Fruit fly (Drosophila melanogaster) whole organism, embryonic: Measurements from ENCODE around the gene CG13699.

Source experiments
- Asciz ChIP-seq: fragments of 200-800 bp; sonication (Bioruptor generic); optimal IDR thresholded peaks from 2 replicates; lab custom pipeline; 2017; ENCODE audit warnings: missing biosample characterization, mild to moderate bottlenecking, missing genetic modification characterization, missing genetic modification reagents
- Awh ChIP-seq: fragments of 200-800 bp; sonication (Bioruptor generic); IDR thresholded peaks from 2 replicates; pipeline ENCODE4, ENCODE4 v1.3.6; 2022; ENCODE audit warnings: missing biosample characterization, missing genetic modification characterization
- CG10267 ChIP-seq: fragments of 200-800 bp; sonication (Bioruptor generic); optimal IDR thresholded peaks from 2 replicates; lab custom pipeline; 2018; ENCODE audit warnings: missing biosample characterization, mild to moderate bottlenecking, missing genetic modification characterization, moderate library complexity
- CG10543 ChIP-seq: fragments of 200-800 bp; sonication (Bioruptor generic); optimal IDR thresholded peaks from 3 replicates; lab custom pipeline; 2017; ENCODE audit warnings: missing biosample characterization, mild to moderate bottlenecking, missing genetic modification characterization, moderate library complexity
- CG10565 ChIP-seq: fragments of 200-800 bp; sonication (Bioruptor generic); optimal IDR thresholded peaks from 3 replicates; lab custom pipeline; 2016; ENCODE audit warnings: missing biosample characterization, mild to moderate bottlenecking, missing genetic modification characterization
- CG11560 ChIP-seq: fragments of 200-800 bp; sonication (Bioruptor generic); IDR thresholded peaks from 3 replicates; pipeline ENCODE4 v1.3.6; 2022; ENCODE audit warnings: missing biosample characterization, missing genetic modification characterization
- CG12155 ChIP-seq: fragments of 200-800 bp; sonication (Bioruptor generic); optimal IDR thresholded peaks from 3 replicates; lab custom pipeline; 2016; ENCODE audit warnings: missing biosample characterization, missing genetic modification characterization
- CG12659 ChIP-seq: fragments of 200-800 bp; sonication (Bioruptor generic); optimal IDR thresholded peaks from 3 replicates; lab custom pipeline; 2017; ENCODE audit warnings: mild to moderate bottlenecking, missing biosample characterization, missing genetic modification reagents, missing genetic modification characterization
- CG13123 ChIP-seq: fragments of 200-800 bp; sonication (Bioruptor generic); optimal IDR thresholded peaks from 2 replicates; lab custom pipeline; 2016; ENCODE audit warnings: missing biosample characterization, missing genetic modification characterization
- CG16863 ChIP-seq: fragments of 200-800 bp; sonication (Bioruptor generic); optimal IDR thresholded peaks from 3 replicates; lab custom pipeline; 2016; ENCODE audit warnings: missing biosample characterization, missing genetic modification characterization
- CG1792 ChIP-seq: fragments of 200-800 bp; sonication (Bioruptor generic); optimal IDR thresholded peaks from 2 replicates; lab custom pipeline; 2016; ENCODE audit warnings: missing biosample characterization, missing genetic modification characterization
- CG18476 ChIP-seq: fragments of 200-800 bp; sonication (Bioruptor generic); optimal IDR thresholded peaks from 2 replicates; lab custom pipeline; 2016; ENCODE audit warnings: missing biosample characterization, mild to moderate bottlenecking, missing genetic modification characterization
- CG2116 ChIP-seq: fragments of 200-800 bp; sonication (Bioruptor generic); optimal IDR thresholded peaks from 3 replicates; lab custom pipeline; 2018; ENCODE audit warnings: missing biosample characterization, mild to moderate bottlenecking, missing genetic modification characterization
- CG30403 ChIP-seq: fragments of 200-800 bp; sonication (Bioruptor generic); optimal IDR thresholded peaks from 3 replicates; lab custom pipeline; 2016; ENCODE audit warnings: missing biosample characterization, missing genetic modification characterization
- CG33557 ChIP-seq: fragments of 200-800 bp; sonication (Bioruptor generic); optimal IDR thresholded peaks from 2 replicates; lab custom pipeline; 2019; ENCODE audit warnings: missing biosample characterization, mild to moderate bottlenecking, missing genetic modification characterization, moderate library complexity
- CG43689 ChIP-seq: fragments of 200-800 bp; sonication (Bioruptor generic); IDR thresholded peaks from 2 replicates; pipeline ENCODE4 v1.3.6; 2022; ENCODE audit warnings: missing biosample characterization, missing genetic modification characterization
- CG6175 ChIP-seq: fragments of 200-800 bp; sonication (Bioruptor generic); IDR thresholded peaks from 3 replicates; pipeline ENCODE4 v1.3.6; 2022; ENCODE audit warnings: missing biosample characterization, missing genetic modification characterization
- CG6683 ChIP-seq: fragments of 200-800 bp; sonication (Bioruptor generic); optimal IDR thresholded peaks from 2 replicates; lab custom pipeline; 2017; ENCODE audit warnings: missing biosample characterization, mild to moderate bottlenecking, missing genetic modification characterization, missing genetic modification reagents
- CG7745 ChIP-seq: fragments of 200-800 bp; sonication (Bioruptor generic); optimal IDR thresholded peaks from 2 replicates; lab custom pipeline; 2018; ENCODE audit warnings: missing biosample characterization, mild to moderate bottlenecking, missing genetic modification characterization, moderate library complexity
- CG7786 ChIP-seq: fragments of 200-800 bp; sonication (Bioruptor generic); optimal IDR thresholded peaks from 2 replicates; lab custom pipeline; 2016; ENCODE audit warnings: missing biosample characterization, missing genetic modification characterization
- CG8089 ChIP-seq: fragments of 200-800 bp; sonication (Bioruptor generic); optimal IDR thresholded peaks from 3 replicates; lab custom pipeline; 2016; ENCODE audit warnings: missing biosample characterization, missing genetic modification characterization
- CG8281 ChIP-seq: fragments of 200-800 bp; sonication (Bioruptor generic); optimal IDR thresholded peaks from 2 replicates; lab custom pipeline; 2018; ENCODE audit warnings: missing biosample characterization, mild to moderate bottlenecking, missing genetic modification characterization, moderate library complexity
- CG9932 ChIP-seq: fragments of 200-800 bp; sonication (Bioruptor generic); IDR thresholded peaks from 2 replicates; pipeline ENCODE4 v1.3.6; 2022; ENCODE audit warnings: missing biosample characterization, missing genetic modification characterization
- Dip2 ChIP-seq: fragments of 200-800 bp; sonication (Bioruptor generic); IDR thresholded peaks from 2 replicates; pipeline ENCODE4 v1.3.6; 2022; ENCODE audit warnings: missing biosample characterization, missing genetic modification characterization
- Dp ChIP-seq: fragments of 200-800 bp; sonication (Bioruptor generic); optimal IDR thresholded peaks from 2 replicates; lab custom pipeline; 2018; ENCODE audit warnings: missing biosample characterization, mild to moderate bottlenecking, missing genetic modification characterization, moderate library complexity
- E2f1 ChIP-seq: fragments of 200-800 bp; sonication (Bioruptor generic); IDR thresholded peaks from 2 replicates; pipeline ENCODE4 v1.3.6; 2022; ENCODE audit warnings: missing biosample characterization, missing genetic modification characterization
- Hr3 ChIP-seq: fragments of 200-800 bp; sonication (Bioruptor generic); optimal IDR thresholded peaks from 3 replicates; lab custom pipeline; 2016; ENCODE audit warnings: missing biosample characterization, missing genetic modification characterization
- Jarid2 ChIP-seq: fragments of 200-800 bp; sonication (Bioruptor generic); optimal IDR thresholded peaks from 3 replicates; lab custom pipeline; 2017; ENCODE audit warnings: mild to moderate bottlenecking, missing biosample characterization, missing genetic modification reagents, missing genetic modification characterization
- NK7.1 ChIP-seq: fragments of 200-800 bp; sonication (Bioruptor generic); optimal IDR thresholded peaks from 3 replicates; lab custom pipeline; 2016; ENCODE audit warnings: missing biosample characterization, missing genetic modification characterization
- Pdp1 ChIP-seq, 2 experiments: fragments of 200-800 bp; sonication (Bioruptor generic); optimal IDR thresholded peaks; 3 replicates each; lab custom pipeline; 2016; ENCODE audit warnings: missing biosample characterization in 2 of 2, missing genetic modification characterization in 2 of 2, mild to moderate bottlenecking in 1 of 2, moderate library complexity in 1 of 2
- Poxn ChIP-seq: fragments of 200-800 bp; sonication (Bioruptor generic); IDR thresholded peaks from 2 replicates; pipeline ENCODE4 v1.3.6; 2022; ENCODE audit warnings: missing biosample characterization, missing genetic modification characterization
- Spps ChIP-seq: fragments of 200-800 bp; sonication (Bioruptor generic); optimal IDR thresholded peaks from 2 replicates; lab custom pipeline; 2018; ENCODE audit warnings: missing biosample characterization, mild to moderate bottlenecking, missing genetic modification characterization
- ac ChIP-seq: fragments of 200-800 bp; sonication (Bioruptor generic); optimal IDR thresholded peaks from 3 replicates; lab custom pipeline; 2017; ENCODE audit warnings: missing biosample characterization, mild to moderate bottlenecking, missing genetic modification characterization
- crol ChIP-seq: fragments of 200-800 bp; sonication (Bioruptor generic); IDR thresholded peaks from 2 replicates; pipeline ENCODE4 v1.3.6; 2022; ENCODE audit warnings: missing biosample characterization, missing genetic modification characterization
- dan ChIP-seq: fragments of 200-800 bp; sonication (Bioruptor generic); IDR thresholded peaks from 2 replicates; pipeline ENCODE4 v1.3.6; 2022; ENCODE audit warnings: missing biosample characterization, missing genetic modification characterization
- dimm ChIP-seq: fragments of 200-800 bp; sonication (Bioruptor generic); IDR thresholded peaks from 2 replicates; pipeline ENCODE4 v1.3.6; 2022; ENCODE audit warnings: missing biosample characterization, missing genetic modification characterization
- exex ChIP-seq: fragments of 200-800 bp; sonication (Bioruptor generic); optimal IDR thresholded peaks from 4 replicates; lab custom pipeline; 2018; ENCODE audit warnings: missing biosample characterization, mild to moderate bottlenecking, missing genetic modification characterization, moderate library complexity
- gfzf ChIP-seq: fragments of 200-800 bp; sonication (Bioruptor generic); optimal IDR thresholded peaks from 2 replicates; lab custom pipeline; 2016; ENCODE audit warnings: missing biosample characterization, mild to moderate bottlenecking, missing genetic modification characterization, moderate library complexity
- h ChIP-seq: fragments of >200 bp; optimal IDR thresholded peaks from 2 replicates; lab custom pipeline; 2017
- ken ChIP-seq: fragments of 200-800 bp; sonication (Bioruptor generic); IDR thresholded peaks from 3 replicates; pipeline ENCODE4 v1.3.6; 2022; ENCODE audit warnings: missing biosample characterization, missing genetic modification characterization
- klu ChIP-seq: fragments of 200-800 bp; sonication (Bioruptor generic); IDR thresholded peaks from 2 replicates; pipeline ENCODE4 v1.3.6; 2022; ENCODE audit warnings: missing biosample characterization, missing genetic modification characterization
- nau ChIP-seq: fragments of 200-800 bp; sonication (Bioruptor generic); optimal IDR thresholded peaks from 3 replicates; lab custom pipeline; 2017; ENCODE audit warnings: missing biosample characterization, mild to moderate bottlenecking, missing genetic modification characterization, missing genetic modification reagents
- nmo ChIP-seq: fragments of 200-800 bp; sonication (Bioruptor generic); optimal IDR thresholded peaks from 2 replicates; lab custom pipeline; 2018; ENCODE audit warnings: missing biosample characterization, mild to moderate bottlenecking, missing genetic modification characterization, moderate library complexity
- pzg ChIP-seq: fragments of 200-800 bp; sonication (Bioruptor generic); optimal IDR thresholded peaks from 3 replicates; lab custom pipeline; 2018; ENCODE audit warnings: missing biosample characterization, mild to moderate bottlenecking, missing genetic modification characterization, moderate library complexity
- sob ChIP-seq: fragments of 200-800 bp; sonication (Bioruptor generic); IDR thresholded peaks from 2 replicates; pipeline ENCODE4 v1.3.6; 2022; ENCODE audit warnings: missing biosample characterization, missing genetic modification characterization
- tio ChIP-seq: fragments of 200-800 bp; sonication (Bioruptor generic); optimal IDR thresholded peaks from 2 replicates; lab custom pipeline; 2017; ENCODE audit warnings: missing biosample characterization, missing genetic modification characterization, inconsistent platforms
- usp ChIP-seq: fragments of >200 bp; optimal IDR thresholded peaks from 2 replicates; lab custom pipeline; 2017; ENCODE audit warnings: missing biosample characterization, missing genetic modification characterization
- vnd ChIP-seq: fragments of 200-800 bp; sonication (Bioruptor generic); IDR thresholded peaks from 3 replicates; pipeline ENCODE4 v1.3.6; 2022; ENCODE audit warnings: missing biosample characterization, missing genetic modification characterization; ENCODE audit not compliant: partially characterized antibody
- wdn ChIP-seq: fragments of 200-800 bp; sonication (Bioruptor generic); IDR thresholded peaks from 2 replicates; pipeline ENCODE4 v1.3.6; 2022; ENCODE audit warnings: missing biosample characterization, missing genetic modification characterization
- wor ChIP-seq: fragments of 200-800 bp; sonication (Bioruptor generic); IDR thresholded peaks from 2 replicates; pipeline ENCODE4 v1.3.6; 2022; ENCODE audit warnings: missing biosample characterization, missing genetic modification characterization
- zfh2 ChIP-seq: fragments of 200-800 bp; sonication (Bioruptor generic); optimal IDR thresholded peaks from 2 replicates; lab custom pipeline; 2016; ENCODE audit warnings: missing biosample characterization, missing genetic modification characterization

CG13699 gene

dm6 chr3L:18148418-18148973, 13.8 kb downstream of the CG13699 start, which contains the start of gene CG7330 (continued):
- TF ChIP-seq Pdp1 (GFP tag; optimal IDR thresholded peaks at IDR 0.05; lab: Kevin White, UChicago) = peak; percentile 48
- TF ChIP-seq Poxn (GFP tag; lab: Robert Waterston, UW) = 0 out of 2 replicates have a peak, but pooled peaks have one; percentile 24
- TF ChIP-seq CG7786 (GFP tag; lab: Kevin White, UChicago) = peak; percentile 10
- TF ChIP-seq CG7745 = no peak
- TF ChIP-seq gfzf (GFP tag; lab: Kevin White, UChicago) = no peak
- peak; percentile 74 for TF ChIP-seq wdn (GFP tag; lab: Robert Waterston, UW)
- peak; percentile 83 for TF ChIP-seq CG10267 (tag; lab: Kevin White, UChicago)
- no peak for TF ChIP-seq usp (GFP tag; lab: Kevin White, UChicago)
- peak; percentile 58; the same call in 1 of the 2 replicates for TF ChIP-seq dimm (GFP tag; lab: Robert Waterston, UW)
- TF ChIP-seq wor (GFP tag; lab: Robert Waterston, UW) = peak; percentile 92
- TF ChIP-seq Dip2 (GFP tag; lab: Robert Waterston, UW) = no peak
- no peak for TF ChIP-seq CG1792 (GFP tag; lab: Kevin White, UChicago)
- peak; percentile 83 for TF ChIP-seq CG8281 (tag; lab: Kevin White, UChicago)
- TF ChIP-seq vnd (GFP tag; lab: Robert Waterston, UW) = no peak
- no peak for TF ChIP-seq CG33557
- peak; percentile 82 for TF ChIP-seq CG43689 (GFP tag; lab: Robert Waterston, UW)
- TF ChIP-seq Jarid2 = peak; percentile 71
- TF ChIP-seq CG6683 (GFP tag; lab: Kevin White, UChicago) = peak; percentile 86
- TF ChIP-seq tio (GFP tag; lab: Kevin White, UChicago) = peak; percentile 92
- peak; percentile 72 for TF ChIP-seq CG13123 (GFP tag; lab: Kevin White, UChicago)
- peak; percentile 89 for TF ChIP-seq CG10543
- TF ChIP-seq CG12659 (GFP tag; lab: Kevin White, UChicago) = peak; percentile 97
- peak; percentile 86 for TF ChIP-seq CG12155 (GFP tag; lab: Kevin White, UChicago)
- peak; percentile 81 for TF ChIP-seq CG9932 (GFP tag; lab: Robert Waterston, UW)
- TF ChIP-seq Awh (GFP tag; lab: Robert Waterston, UW) = peak; percentile 75
- TF ChIP-seq CG2116 (GFP tag; lab: Kevin White, UChicago) = peak; percentile 64
- no peak for TF ChIP-seq pzg (GFP tag; lab: Kevin White, UChicago)
- no peak for TF ChIP-seq crol
- TF ChIP-seq CG8089 (GFP tag; lab: Kevin White, UChicago) = no peak
- peak; percentile 71 for TF ChIP-seq exex (tag; lab: Kevin White, UChicago)
- peak; percentile 86 for TF ChIP-seq sob (GFP tag; lab: Robert Waterston, UW)
- TF ChIP-seq klu = peak; percentile 82
- TF ChIP-seq Hr3 (GFP tag; lab: Kevin White, UChicago) = peak; percentile 90
- TF ChIP-seq CG30403 = peak; percentile 96
- peak; percentile 92 for TF ChIP-seq nau
- peak; percentile 59 for TF ChIP-seq CG16863 (GFP tag; lab: Kevin White, UChicago)
- TF ChIP-seq nmo = peak; percentile 94
- TF ChIP-seq dan (GFP tag; lab: Robert Waterston, UW) = no peak
- peak; percentile 78 for TF ChIP-seq E2f1 (GFP tag; lab: Robert Waterston, UW)
- TF ChIP-seq Asciz (GFP tag; lab: Kevin White, UChicago) = peak; percentile 95
- TF ChIP-seq h = no peak
- no peak for TF ChIP-seq CG10565 (GFP tag; lab: Kevin White, UChicago)
- no peak; the same call in 2 of the 3 replicates for TF ChIP-seq CG6175 (GFP tag; lab: Robert Waterston, UW)
- TF ChIP-seq zfh2 (GFP tag; lab: Kevin White, UChicago) = peak; percentile 69
- TF ChIP-seq Dp (GFP tag; lab: Kevin White, UChicago) = no peak
- TF ChIP-seq ken (GFP tag; lab: Robert Waterston, UW) = peak; percentile 66
- peak; percentile 14 for TF ChIP-seq ac
- no peak for TF ChIP-seq Spps
- peak; percentile 57; the same call in 1 of the 3 replicates for TF ChIP-seq CG11560 (tag; lab: Robert Waterston, UW)
- TF ChIP-seq NK7.1 (GFP tag; lab: Kevin White, UChicago) = no peak
- TF ChIP-seq CG18476 = peak; percentile 32
